Fruit fly (Drosophila melanogaster): Measurements from ENCODE around the gene CG9150.

The CG9150 gene

DNA sequence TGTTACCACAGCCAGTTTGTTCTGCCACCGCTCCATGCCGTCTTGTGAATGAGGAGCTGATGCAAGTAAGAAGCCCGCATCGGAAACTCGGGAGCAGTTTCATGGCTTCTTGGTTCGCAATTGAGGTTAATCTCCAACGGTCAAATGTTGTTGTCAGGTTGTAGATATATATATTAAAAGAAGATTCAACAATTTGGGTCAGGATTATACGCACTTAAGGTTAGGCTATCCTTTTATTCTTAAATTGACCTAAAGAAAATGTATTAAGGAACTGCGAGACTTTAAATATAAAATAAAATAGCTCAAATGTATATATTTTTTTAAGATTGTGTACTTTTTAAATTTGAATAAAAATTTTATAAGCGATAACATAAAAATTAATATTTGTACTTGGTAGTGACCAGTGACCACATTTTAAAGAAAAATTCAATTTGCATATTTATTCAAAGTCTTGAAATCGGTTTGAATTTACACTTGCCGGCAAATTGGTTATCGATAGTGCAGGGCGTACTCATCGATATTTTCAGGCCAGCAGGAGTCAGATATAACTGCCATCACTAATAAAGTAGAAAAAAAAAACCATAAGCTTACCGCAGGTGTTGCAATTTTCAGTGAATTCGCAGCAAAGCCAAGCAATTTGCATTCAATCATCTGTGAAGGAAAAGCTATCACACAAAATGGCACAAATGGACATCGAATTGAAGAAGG lies at the start of gene CG9150, which contains the start of gene Pfdn1:
Gene CG9150, minus strand, starts transcription at position 51 of the 708 bp plus-strand sequence.
Gene Pfdn1, plus strand, starts transcription at position 536 of the 708 bp plus-strand sequence.
- TF ChIP-seq Eip78C (GFP tag) (peak; percentile 61), achi (GFP tag; optimal IDR thresholded peaks at IDR 0.05) (no peak), CG11762 (GFP tag; optimal IDR thresholded peaks at IDR 0.05; ENCODE audit: insufficient read depth) (no peak), esn (GFP tag; optimal IDR thresholded peaks at IDR 0.05) (peak; percentile 9), salr (GFP tag; optimal IDR thresholded peaks at IDR 0.05) (no peak), Eip75B (GFP tag; optimal IDR thresholded peaks at IDR 0.05) (no peak), fkh (GFP tag; optimal IDR thresholded peaks at IDR 0.05) (no peak)

DNA sequence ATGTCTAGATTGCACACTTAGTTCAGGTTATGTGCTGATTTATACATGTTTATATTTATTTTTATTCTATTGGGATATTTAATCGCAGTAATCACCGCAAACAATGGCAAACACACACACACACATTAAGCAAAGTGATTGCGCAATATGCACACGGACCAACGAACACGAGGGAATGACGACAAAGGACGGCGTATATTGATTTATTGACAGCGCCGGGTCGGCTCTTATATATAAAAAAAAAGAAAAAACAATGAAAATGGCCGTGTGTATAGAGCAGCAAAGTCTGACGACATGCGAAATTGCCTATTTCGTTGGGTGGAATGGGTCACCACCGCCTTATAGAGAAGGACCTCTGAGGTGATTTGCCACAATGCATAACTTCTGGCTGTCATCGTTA lies 42.4 kb upstream of the CG9150 start:
- TF ChIP-seq Blimp-1 (GFP tag; optimal IDR thresholded peaks at IDR 0.05) (no peak), svp (GFP tag) (peak; percentile 28)

DNA sequence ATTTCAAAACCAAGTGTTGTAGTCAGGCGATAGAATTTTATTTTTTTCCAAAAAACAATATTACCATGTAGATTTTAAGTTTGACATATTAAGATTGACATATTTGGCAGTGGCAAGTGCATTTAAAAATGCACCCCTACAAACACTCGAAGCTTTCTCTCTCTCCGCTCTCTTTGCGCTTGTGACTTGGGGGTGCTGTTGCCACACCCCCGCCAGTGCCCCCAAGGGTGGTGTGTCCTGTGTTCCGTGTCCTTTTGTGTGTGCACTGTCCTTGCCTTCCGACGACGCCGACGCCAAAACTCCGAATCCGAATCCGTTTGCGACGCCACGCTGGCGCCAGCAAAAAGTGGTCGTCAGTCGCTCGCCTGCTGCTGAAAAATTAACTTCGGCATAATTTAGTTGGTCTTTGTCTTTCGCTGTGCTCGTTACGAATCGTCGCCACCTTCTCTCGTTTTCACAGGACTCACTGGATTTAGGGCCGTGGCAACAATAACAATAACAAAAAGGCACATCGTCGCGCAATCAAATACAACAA lies 41.0 kb upstream of the CG9150 start:
- TF ChIP-seq svp (GFP tag) (peak; percentile 2), CG1621 (tag; optimal IDR thresholded peaks at IDR 0.05) (no peak), Smox (GFP tag; optimal IDR thresholded peaks at IDR 0.05) (no peak)

dm6 chr2L:6100202-6100689 lies 31.9 kb upstream of the CG9150 start, which contains the start of gene stai:
Gene stai, plus strand, starts transcription at chr2L:6100377.
- TF ChIP-seq CG8319 (GFP tag; optimal IDR thresholded peaks at IDR 0.05) (no peak), cyc (GFP tag; optimal IDR thresholded peaks at IDR 0.05) (no peak), CG6276 (GFP tag; optimal IDR thresholded peaks at IDR 0.05) (peak; percentile 17), Eip78C (GFP tag) (peak; percentile 86), Gug (GFP tag; IDR thresholded peaks at IDR 0.05) (no peak), CG8632 (GFP tag; optimal IDR thresholded peaks at IDR 0.05) (no peak), esn (GFP tag; optimal IDR thresholded peaks at IDR 0.05) (peak; percentile 45), Blimp-1 (GFP tag; optimal IDR thresholded peaks at IDR 0.05) (peak; percentile 88), CG1621 (tag; optimal IDR thresholded peaks at IDR 0.05) (peak; percentile 24), Ets96B (tag; optimal IDR thresholded peaks at IDR 0.05) (no peak), OdsH (GFP tag; optimal IDR thresholded peaks at IDR 0.05) (no peak), fd59A (GFP tag; optimal IDR thresholded peaks at IDR 0.05) (no peak), vri (GFP tag; optimal IDR thresholded peaks at IDR 0.05) (no peak), Sox15 (GFP tag; optimal IDR thresholded peaks at IDR 0.05) (no peak), CG6792 (GFP tag; optimal IDR thresholded peaks at IDR 0.05) (no peak), Met (GFP tag; optimal IDR thresholded peaks at IDR 0.05) (peak; percentile 17), svp (GFP tag) (peak; percentile 93), Eip93F (GFP tag; optimal IDR thresholded peaks at IDR 0.05) (no peak), Sox14 (GFP tag; optimal IDR thresholded peaks at IDR 0.05) (peak; percentile 56), Lpt (GFP tag; optimal IDR thresholded peaks at IDR 0.05) (peak; percentile 4), CG15336 (GFP tag; IDR thresholded peaks at IDR 0.05) (peak; percentile 25; the same call in 1 of the 2 replicates), eg (GFP tag; IDR thresholded peaks at IDR 0.05) (peak; percentile 54), CG3919 (GFP tag; optimal IDR thresholded peaks at IDR 0.05) (peak; percentile 57), topi (GFP tag; optimal IDR thresholded peaks at IDR 0.05) (peak; percentile 34), net (GFP tag; optimal IDR thresholded peaks at IDR 0.05) (peak; percentile 41), Ets21C (GFP tag; optimal IDR thresholded peaks at IDR 0.05) (no peak), acj6 (GFP tag; optimal IDR thresholded peaks at IDR 0.05) (no peak), lz (GFP tag; optimal IDR thresholded peaks at IDR 0.05) (peak; percentile 13), CG16779 (tag; optimal IDR thresholded peaks at IDR 0.05) (no peak), Hr39 (GFP tag; optimal IDR thresholded peaks at IDR 0.05) (no peak), fkh (GFP tag; optimal IDR thresholded peaks at IDR 0.05) (peak; percentile 65), salr (GFP tag; optimal IDR thresholded peaks at IDR 0.05) (peak in 1 of 2 experiments; percentile 15), Smox (GFP tag; optimal IDR thresholded peaks at IDR 0.05) (no peak), CG6808 (GFP tag; optimal IDR thresholded peaks at IDR 0.05) (peak; percentile 66), dac (GFP tag; optimal IDR thresholded peaks at IDR 0.05) (peak; percentile 21), CG6854 (GFP tag; optimal IDR thresholded peaks at IDR 0.05) (peak; percentile 68), dsx (GFP tag; optimal IDR thresholded peaks at IDR 0.05; ENCODE audit: poor library complexity, severe bottlenecking) (peak; percentile 58), CG8119 (GFP tag; IDR thresholded peaks at IDR 0.05) (peak; percentile 39; the same call in 1 of the 3 replicates), CG11762 (GFP tag; optimal IDR thresholded peaks at IDR 0.05; ENCODE audit: insufficient read depth) (peak; percentile 12), Hr4 (GFP tag; optimal IDR thresholded peaks at IDR 0.05) (no peak)

Measured in whole organism, prepupa.